Worm (Caenorhabditis elegans): Measurements from ENCODE around the gene stdh-2.

Gene stdh-2

ce11 chrV:16211713-16212112, 12.4 kb upstream of the stdh-2 start:
- TF ChIP-seq ceh-39 (tag; optimal IDR thresholded peaks at IDR 0.05) (no peak), ces-1 (GFP tag; optimal IDR thresholded peaks at IDR 0.05) (no peak), zip-8 (tag; optimal IDR thresholded peaks at IDR 0.05) (no peak), M03D4.4 (tag; optimal IDR thresholded peaks at IDR 0.05) (no peak), drap-1 (GFP tag; optimal IDR thresholded peaks at IDR 0.05) (no peak), unc-62 (GFP tag; optimal IDR thresholded peaks at IDR 0.05) (no peak), bed-3 (GFP tag; optimal IDR thresholded peaks at IDR 0.05) (no peak), nhr-76 (tag; optimal IDR thresholded peaks at IDR 0.05) (no peak), unc-120 (tag; optimal IDR thresholded peaks at IDR 0.05; ENCODE audit: poor library complexity, severe bottlenecking) (no peak), tbx-8 (GFP tag; optimal IDR thresholded peaks at IDR 0.05) (no peak), nhr-237 (tag; optimal IDR thresholded peaks at IDR 0.05) (no peak), unc-39 (tag; optimal IDR thresholded peaks at IDR 0.05) (no peak), mab-5 (tag; optimal IDR thresholded peaks at IDR 0.05) (no peak), hlh-1 (tag; optimal IDR thresholded peaks at IDR 0.05) (no peak), lin-13 (tag; optimal IDR thresholded peaks at IDR 0.05) (no peak), lin-32 (GFP tag; optimal IDR thresholded peaks at IDR 0.05) (no peak), elt-3 (tag; optimal IDR thresholded peaks at IDR 0.05) (no peak), cnd-1 (tag; optimal IDR thresholded peaks at IDR 0.05) (no peak), pha-4 (tag; optimal IDR thresholded peaks at IDR 0.05) (no peak)

- TF ChIP-seq drap-1 (GFP tag; optimal IDR thresholded peaks at IDR 0.05) (no peak), ceh-43 (GFP tag; optimal IDR thresholded peaks at IDR 0.05) (no peak), lsy-2 (tag; optimal IDR thresholded peaks at IDR 0.05) (no peak), zip-8 (tag; optimal IDR thresholded peaks at IDR 0.05) (no peak), M03D4.4 (tag; optimal IDR thresholded peaks at IDR 0.05) (no peak), sptf-1 (tag; optimal IDR thresholded peaks at IDR 0.05) (no peak), ztf-11 (tag; optimal IDR thresholded peaks at IDR 0.05) (no peak), ceh-83 (GFP tag; optimal IDR thresholded peaks at IDR 0.05) (no peak), ces-1 (GFP tag; optimal IDR thresholded peaks at IDR 0.05) (no peak), unc-39 (tag; optimal IDR thresholded peaks at IDR 0.05) (no peak), mep-1 (tag; optimal IDR thresholded peaks at IDR 0.05) (no peak), sem-2 (GFP tag; optimal IDR thresholded peaks at IDR 0.05) (no peak), ceh-39 (tag; optimal IDR thresholded peaks at IDR 0.05) (no peak)
These were observed 10.8 kb upstream of the stdh-2 start for ce11 chrV:16213323-16213722.

- TF ChIP-seq nhr-12 (tag; optimal IDR thresholded peaks at IDR 0.05) (no peak), elt-3 (tag; optimal IDR thresholded peaks at IDR 0.05) (no peak), M03D4.4 (tag; optimal IDR thresholded peaks at IDR 0.05) (no peak), tbx-8 (GFP tag; optimal IDR thresholded peaks at IDR 0.05) (no peak), ceh-83 (GFP tag; optimal IDR thresholded peaks at IDR 0.05) (no peak), ztf-11 (tag; optimal IDR thresholded peaks at IDR 0.05) (no peak), zip-8 (tag; optimal IDR thresholded peaks at IDR 0.05) (no peak), cnd-1 (tag; optimal IDR thresholded peaks at IDR 0.05) (no peak), ceh-39 (tag; optimal IDR thresholded peaks at IDR 0.05) (no peak), nhr-237 (tag; optimal IDR thresholded peaks at IDR 0.05) (no peak), nhr-76 (tag; optimal IDR thresholded peaks at IDR 0.05) (no peak), mls-2 (tag; optimal IDR thresholded peaks at IDR 0.05) (no peak)
These were observed 9.6 kb upstream of the stdh-2 start, which contains the start of gene F11A5.9 for ce11 chrV:16214505-16214904. TSS of gene F11A5.9 (plus strand) at chrV:16214890.

ce11 chrV:16218522-16218921, 5.6 kb upstream of the stdh-2 start, which contains the start of gene F11A5.15:
TSS of gene F11A5.15 (minus strand) at chrV:16218622.
- TF ChIP-seq drap-1 (GFP tag; optimal IDR thresholded peaks at IDR 0.05) (no peak), mls-2 (tag; optimal IDR thresholded peaks at IDR 0.05) (no peak), unc-120 (tag; optimal IDR thresholded peaks at IDR 0.05; ENCODE audit: poor library complexity, severe bottlenecking) (no peak), lin-32 (GFP tag; optimal IDR thresholded peaks at IDR 0.05) (no peak), snpc-4 (tag; optimal IDR thresholded peaks at IDR 0.05) (no peak), cnd-1 (tag; optimal IDR thresholded peaks at IDR 0.05) (no peak), bed-3 (GFP tag; optimal IDR thresholded peaks at IDR 0.05) (no peak), elt-3 (tag; optimal IDR thresholded peaks at IDR 0.05) (no peak), ceh-83 (GFP tag; optimal IDR thresholded peaks at IDR 0.05) (no peak), blmp-1 (tag; optimal IDR thresholded peaks at IDR 0.05) (no peak), nhr-76 (tag; optimal IDR thresholded peaks at IDR 0.05) (no peak), nhr-28 (tag; optimal IDR thresholded peaks at IDR 0.05) (no peak), nhr-2 (tag; optimal IDR thresholded peaks at IDR 0.05) (no peak), elt-1 (tag; optimal IDR thresholded peaks at IDR 0.05; ENCODE audit: borderline replicate concordance, insufficient read depth) (no peak), M03D4.4 (tag; optimal IDR thresholded peaks at IDR 0.05) (no peak), sptf-1 (tag; optimal IDR thresholded peaks at IDR 0.05) (no peak), unc-39 (tag; optimal IDR thresholded peaks at IDR 0.05) (no peak)
